Fruit fly (Drosophila melanogaster) whole organism, adult: ENCODE measurements around the gene klu.
A peak's percentile ranks its signal among the peaks of the same experiment; 100 is the strongest.

ENCODE experiments used
- CG11617 ChIP-seq: fragments of 200-800 bp; sonication (Bioruptor generic); optimal IDR thresholded peaks from 2 replicates; lab custom pipeline; 2017; ENCODE audit warnings: mild to moderate bottlenecking, missing biosample characterization, missing genetic modification reagents, missing genetic modification characterization
- CG12768 ChIP-seq: fragments of 200-800 bp; sonication (Bioruptor generic); optimal IDR thresholded peaks from 2 replicates; lab custom pipeline; 2017; ENCODE audit warnings: missing biosample characterization, missing genetic modification characterization, mild to moderate bottlenecking, moderate library complexity, missing genetic modification reagents
- CG14711 ChIP-seq: fragments of 200-800 bp; sonication (Bioruptor generic); optimal IDR thresholded peaks from 2 replicates; lab custom pipeline; 2018; ENCODE audit warnings: missing biosample characterization, mild to moderate bottlenecking, missing genetic modification characterization, moderate library complexity
- CG1620 ChIP-seq: fragments of 200-800 bp; sonication (Bioruptor generic); optimal IDR thresholded peaks from 2 replicates; lab custom pipeline; 2016; ENCODE audit warnings: missing biosample characterization, missing genetic modification characterization
- CG33017 ChIP-seq: fragments of 200-800 bp; sonication (Bioruptor generic); optimal IDR thresholded peaks from 2 replicates; lab custom pipeline; 2018; ENCODE audit warnings: missing biosample characterization, mild to moderate bottlenecking, missing genetic modification characterization, moderate library complexity
- CG5204 ChIP-seq: fragments of 200-800 bp; sonication (Bioruptor generic); optimal IDR thresholded peaks from 2 replicates; lab custom pipeline; 2016; ENCODE audit warnings: missing biosample characterization, missing genetic modification characterization
- CG7045 ChIP-seq: fragments of 200-800 bp; sonication (Bioruptor generic); optimal IDR thresholded peaks from 2 replicates; lab custom pipeline; 2017; ENCODE audit warnings: missing biosample characterization, mild to moderate bottlenecking, missing genetic modification characterization
- CG7101 ChIP-seq: fragments of 200-800 bp; sonication (Bioruptor generic); optimal IDR thresholded peaks from 2 replicates; lab custom pipeline; 2018; ENCODE audit warnings: missing biosample characterization, mild to moderate bottlenecking, missing genetic modification characterization, moderate library complexity
- Clk ChIP-seq: fragments of 200-800 bp; sonication (Bioruptor generic); optimal IDR thresholded peaks from 2 replicates; lab custom pipeline; 2017; ENCODE audit warnings: missing biosample characterization, missing genetic modification characterization
- Crg-1 ChIP-seq: fragments of 200-800 bp; sonication (Bioruptor generic); optimal IDR thresholded peaks from 2 replicates; lab custom pipeline; 2016; ENCODE audit warnings: missing biosample characterization, missing genetic modification characterization
- Hr96 ChIP-seq: fragments of 200-800 bp; sonication (Bioruptor generic); optimal IDR thresholded peaks from 2 replicates; lab custom pipeline; 2016; ENCODE audit warnings: missing biosample characterization, missing genetic modification characterization
- Mnt ChIP-seq: fragments of 200-800 bp; sonication (Bioruptor generic); optimal IDR thresholded peaks from 2 replicates; lab custom pipeline; 2016; ENCODE audit warnings: missing biosample characterization, mild to moderate bottlenecking, missing genetic modification characterization
- bab1 ChIP-seq: fragments of 200-800 bp; sonication (Bioruptor generic); optimal IDR thresholded peaks from 3 replicates; lab custom pipeline; 2019; ENCODE audit warnings: missing biosample characterization, mild to moderate bottlenecking, missing genetic modification characterization, moderate library complexity
- cic ChIP-seq: fragments of 200-800 bp; sonication (Bioruptor generic); optimal IDR thresholded peaks from 2 replicates; lab custom pipeline; 2017; ENCODE audit warnings: missing biosample characterization, mild to moderate bottlenecking, missing genetic modification characterization, moderate library complexity
- cnc ChIP-seq, 2 experiments: fragments of >200 bp; optimal IDR thresholded peaks; 2 replicates each; lab custom pipeline; 2017
- kay ChIP-seq: fragments of 200-800 bp; sonication (Bioruptor generic); peaks from one replicate; lab custom pipeline; 2016; ENCODE audit warnings: missing biosample characterization, missing genetic modification characterization, borderline replicate concordance
- ovo ChIP-seq: fragments of 200-800 bp; sonication (Bioruptor generic); optimal IDR thresholded peaks from 2 replicates; lab custom pipeline; 2016; ENCODE audit warnings: missing biosample characterization, missing genetic modification characterization
- pad ChIP-seq: fragments of 200-800 bp; sonication (Bioruptor generic); optimal IDR thresholded peaks from 3 replicates; lab custom pipeline; 2017; ENCODE audit warnings: missing biosample characterization, missing genetic modification characterization, mild to moderate bottlenecking, moderate library complexity, missing genetic modification reagents
- tj ChIP-seq: fragments of 200-800 bp; sonication (Bioruptor generic); optimal IDR thresholded peaks from 3 replicates; lab custom pipeline; 2017; ENCODE audit warnings: missing biosample characterization, mild to moderate bottlenecking, missing genetic modification characterization, moderate library complexity
- toe ChIP-seq: fragments of 200-800 bp; sonication (Bioruptor generic); optimal IDR thresholded peaks from 2 replicates; lab custom pipeline; 2016; ENCODE audit warnings: missing biosample characterization, missing genetic modification characterization

The klu gene

dm6 chr3L:11009000-11009794 lies at the start of gene klu:
Gene klu, minus strand, starts transcription at chr3L:11009188.
- peak; percentile 22 for TF ChIP-seq CG33017
- peak; percentile 28 for TF ChIP-seq CG12768 (GFP tag; lab: Kevin White, UChicago)
- TF ChIP-seq Mnt (GFP tag; lab: Kevin White, UChicago): peak; percentile 52
- TF ChIP-seq tj: peak; percentile 52
- TF ChIP-seq CG1620 (GFP tag; lab: Kevin White, UChicago): no peak
- no peak for TF ChIP-seq CG5204 (GFP tag; lab: Kevin White, UChicago)
- no peak for TF ChIP-seq Hr96 (GFP tag; lab: Kevin White, UChicago)
- TF ChIP-seq cic (GFP tag; lab: Kevin White, UChicago): peak; percentile 75
- TF ChIP-seq CG7045 (GFP tag; lab: Kevin White, UChicago): peak; percentile 49
- TF ChIP-seq CG14711 (tag; lab: Kevin White, UChicago): no peak

dm6 chr3L:11053843-11054242 lies 44.9 kb upstream of the klu start, which contains the start of gene CG7888:
Gene CG7888, plus strand, starts transcription at chr3L:11054035.
- TF ChIP-seq cnc (optimal IDR thresholded peaks at IDR 0.05; lab: Kevin White, UChicago) (no peak), CG12768 (GFP tag; lab: Kevin White, UChicago) (peak; percentile 17), CG11617 (GFP tag; lab: Kevin White, UChicago) (no peak), CG5204 (GFP tag; lab: Kevin White, UChicago) (no peak), CG14711 (tag; lab: Kevin White, UChicago) (no peak), ovo (GFP tag; lab: Kevin White, UChicago) (no peak), Mnt (GFP tag; lab: Kevin White, UChicago) (no peak)

DNA sequence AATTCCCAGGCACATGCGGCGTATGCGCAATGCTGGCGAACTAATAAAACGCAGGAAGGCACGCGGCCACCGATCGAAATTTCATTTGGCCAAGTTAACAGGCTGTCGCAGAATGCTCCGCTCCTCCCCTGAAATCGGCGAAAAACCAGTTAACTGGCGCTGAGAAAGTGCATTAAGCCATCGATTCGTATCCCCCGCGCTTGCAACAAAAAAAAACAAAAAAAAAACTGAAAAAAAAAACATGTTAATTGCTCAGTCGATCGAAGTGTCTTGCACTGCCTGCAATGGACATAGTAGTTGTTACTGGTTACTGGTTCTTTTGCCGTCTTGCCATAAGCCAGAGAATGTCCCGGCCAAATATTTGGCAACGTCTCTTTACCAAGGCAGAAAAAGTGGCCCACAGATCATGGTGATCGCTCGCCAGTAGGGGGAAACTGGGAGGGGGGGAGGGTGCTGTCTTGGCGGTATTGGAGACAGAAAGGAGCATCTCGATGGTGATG lies 43.8 kb upstream of the klu start:
- TF ChIP-seq bab1: no peak

dm6 chr3L:11051271-11051670 lies 42.3 kb upstream of the klu start, which contains the start of gene CG43693:
Gene CG43693, minus strand, starts transcription at chr3L:11051371.
- no peak for TF ChIP-seq CG1620 (GFP tag; lab: Kevin White, UChicago)

DNA sequence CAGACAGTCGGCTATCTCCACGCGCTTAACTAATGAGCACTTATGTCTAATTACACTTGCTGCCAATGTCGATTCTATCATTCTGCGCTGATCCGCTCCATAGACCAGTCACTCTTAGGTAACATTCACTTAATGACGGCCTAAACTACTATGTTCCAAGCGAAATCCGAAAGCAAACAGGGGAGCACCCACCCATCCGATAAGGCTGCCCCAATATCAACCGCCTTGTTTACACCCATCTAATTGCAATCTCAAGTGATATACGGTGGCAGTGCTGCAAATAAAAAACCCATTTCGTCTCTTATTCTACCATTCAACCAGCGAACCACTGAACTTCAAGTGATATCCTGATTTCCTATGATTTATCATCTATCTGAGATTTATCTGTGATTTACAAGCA lies 40.4 kb upstream of the klu start:
- TF ChIP-seq CG14711 (tag; lab: Kevin White, UChicago) (peak; percentile 13), Clk (no peak), toe (GFP tag; lab: Kevin White, UChicago) (no peak), pad (GFP tag; lab: Kevin White, UChicago) (peak; percentile 43), tj (no peak), Crg-1 (GFP tag; lab: Kevin White, UChicago) (peak; percentile 65), kay (GFP tag; lab: Kevin White, UChicago) (no peak), CG11617 (GFP tag; lab: Kevin White, UChicago) (peak; percentile 25), ovo (GFP tag; lab: Kevin White, UChicago) (peak; percentile 41), CG12768 (GFP tag; lab: Kevin White, UChicago) (peak; percentile 62), Mnt (GFP tag; lab: Kevin White, UChicago) (peak; percentile 35), CG33017 (peak; percentile 40), CG1620 (GFP tag; lab: Kevin White, UChicago) (peak; percentile 6), cic (GFP tag; lab: Kevin White, UChicago) (peak; percentile 71), CG7101 (tag; lab: Kevin White, UChicago) (peak; percentile 47), bab1 (no peak), CG5204 (GFP tag; lab: Kevin White, UChicago) (peak; percentile 28), CG7045 (GFP tag; lab: Kevin White, UChicago) (peak; percentile 79), Hr96 (GFP tag; lab: Kevin White, UChicago) (peak; percentile 2), cnc (optimal IDR thresholded peaks at IDR 0.05; lab: Kevin White, UChicago) (no peak)

dm6 chr3L:11047877-11048276 lies 38.9 kb upstream of the klu start:
- TF ChIP-seq CG7045 (GFP tag; lab: Kevin White, UChicago) (no peak), CG12768 (GFP tag; lab: Kevin White, UChicago) (peak; percentile 1), bab1 (peak; percentile 89), CG7101 (tag; lab: Kevin White, UChicago) (peak; percentile 57), Mnt (GFP tag; lab: Kevin White, UChicago) (peak; percentile 31), Clk (no peak), toe (GFP tag; lab: Kevin White, UChicago) (peak; percentile 20), Hr96 (GFP tag; lab: Kevin White, UChicago) (peak; percentile 68), CG1620 (GFP tag; lab: Kevin White, UChicago) (peak; percentile 49), ovo (GFP tag; lab: Kevin White, UChicago) (peak; percentile 66), CG5204 (GFP tag; lab: Kevin White, UChicago) (peak; percentile 18), CG33017 (no peak), pad (GFP tag; lab: Kevin White, UChicago) (peak; percentile 64), tj (no peak), Crg-1 (GFP tag; lab: Kevin White, UChicago) (peak; percentile 49)
